Worm (Caenorhabditis elegans) whole organism, late embryonic: ENCODE data around the gene Y32F6A.4.
A peak's percentile ranks its signal among the peaks of the same experiment; 100 is the strongest.
"Not testable (repeated sequence)": the region's sequence is repeated elsewhere in the genome, so short reads cannot be mapped to it uniquely, and the experiment has no call there.

Experiments
- C08G9.2 ChIP-seq: sonication (generic microtip); optimal IDR thresholded peaks from 2 replicates; lab custom pipeline; 2016; ENCODE audit warnings: mild to moderate bottlenecking, missing genetic modification characterization, moderate library complexity, missing compliant biosample characterization
- C38D4.7 ChIP-seq: fragments of 200-800 bp; sonication (Bioruptor generic); optimal IDR thresholded peaks from 2 replicates; lab custom pipeline; 2018; ENCODE audit warnings: mild to moderate bottlenecking, missing genetic modification characterization, moderate library complexity, missing compliant biosample characterization
- K09A11.1 ChIP-seq: sonication (generic microtip); optimal IDR thresholded peaks from 2 replicates; lab custom pipeline; 2017; ENCODE audit warnings: antibody characterized with exemption, mild to moderate bottlenecking, missing genetic modification characterization, missing compliant biosample characterization; ENCODE audit not compliant: insufficient read depth
- Y22D7AL.16 ChIP-seq: sonication (generic microtip); optimal IDR thresholded peaks from 2 replicates; lab custom pipeline; 2016; ENCODE audit warnings: missing genetic modification characterization, missing compliant biosample characterization
- ama-1 ChIP-seq: fragments of 150-350 bp; optimal IDR thresholded peaks from 2 replicates; lab custom pipeline; 2014
- ceh-18 ChIP-seq: sonication (generic microtip); optimal IDR thresholded peaks from 2 replicates; lab custom pipeline; 2016; ENCODE audit warnings: missing genetic modification characterization, missing compliant biosample characterization
- ceh-24 ChIP-seq: sonication (generic microtip); optimal IDR thresholded peaks from 2 replicates; lab custom pipeline; 2016; ENCODE audit warnings: mild to moderate bottlenecking, missing genetic modification characterization, missing compliant biosample characterization
- ceh-34 ChIP-seq: sonication (generic microtip); optimal IDR thresholded peaks from 2 replicates; lab custom pipeline; 2016; ENCODE audit warnings: mild to moderate bottlenecking, missing genetic modification characterization, missing compliant biosample characterization
- ceh-45 ChIP-seq: fragments of 200-800 bp; sonication (Bioruptor generic); IDR thresholded peaks from 2 replicates; pipeline ENCODE4 v1.3.6; 2022; ENCODE audit warnings: missing genetic modification reagents, missing genetic modification characterization, missing compliant biosample characterization
- ceh-6 ChIP-seq: fragments of 200-800 bp; sonication (Bioruptor generic); optimal IDR thresholded peaks from 2 replicates; lab custom pipeline; 2018; ENCODE audit warnings: mild to moderate bottlenecking, missing genetic modification characterization, missing compliant biosample characterization
- dmd-4 ChIP-seq: sonication (generic microtip); optimal IDR thresholded peaks from 2 replicates; lab custom pipeline; 2016; ENCODE audit warnings: borderline replicate concordance, missing genetic modification characterization, missing compliant biosample characterization
- dve-1 ChIP-seq: sonication (generic microtip); optimal IDR thresholded peaks from 2 replicates; lab custom pipeline; 2017; ENCODE audit warnings: antibody characterized with exemption, mild to moderate bottlenecking, missing genetic modification characterization, missing compliant biosample characterization
- elt-4 ChIP-seq: sonication (generic microtip); optimal IDR thresholded peaks from 2 replicates; lab custom pipeline; 2016; ENCODE audit warnings: missing genetic modification characterization, missing compliant biosample characterization
- ets-4 ChIP-seq: sonication (generic microtip); optimal IDR thresholded peaks from 2 replicates; lab custom pipeline; 2016; ENCODE audit warnings: missing genetic modification characterization, missing compliant biosample characterization
- eyg-1 ChIP-seq: sonication (generic microtip); optimal IDR thresholded peaks from 2 replicates; lab custom pipeline; 2016; ENCODE audit warnings: missing genotype, missing genetic modification characterization, missing compliant biosample characterization
- fax-1 ChIP-seq: sonication (generic microtip); optimal IDR thresholded peaks from 2 replicates; lab custom pipeline; 2016; ENCODE audit warnings: missing genotype, missing genetic modification characterization, missing compliant biosample characterization
- fkh-6 ChIP-seq: sonication (generic microtip); optimal IDR thresholded peaks from 2 replicates; lab custom pipeline; 2016; ENCODE audit warnings: missing genetic modification characterization, missing compliant biosample characterization
- hlh-13 ChIP-seq: fragments of 200-800 bp; sonication (Bioruptor generic); optimal IDR thresholded peaks from 2 replicates; lab custom pipeline; 2018; ENCODE audit warnings: mild to moderate bottlenecking, missing genetic modification characterization, missing compliant biosample characterization
- hlh-30 ChIP-seq: sonication (generic microtip); optimal IDR thresholded peaks from 2 replicates; lab custom pipeline; 2017; ENCODE audit warnings: antibody characterized with exemption, missing genetic modification characterization, missing compliant biosample characterization; ENCODE audit not compliant: insufficient read depth
- hlh-6 ChIP-seq: sonication (generic microtip); optimal IDR thresholded peaks from 2 replicates; lab custom pipeline; 2016; ENCODE audit warnings: missing genotype, missing genetic modification characterization, missing compliant biosample characterization
- hlh-8 ChIP-seq: sonication (generic microtip); optimal IDR thresholded peaks from 2 replicates; lab custom pipeline; 2016; ENCODE audit warnings: missing genotype, missing genetic modification characterization, missing compliant biosample characterization
- lim-6 ChIP-seq: sonication (generic microtip); optimal IDR thresholded peaks from 2 replicates; lab custom pipeline; 2016; ENCODE audit warnings: missing genetic modification characterization, missing compliant biosample characterization
- lin-11 ChIP-seq: fragments of 200-800 bp; sonication (Bioruptor generic); optimal IDR thresholded peaks from 2 replicates; lab custom pipeline; 2018; ENCODE audit warnings: mild to moderate bottlenecking, missing genetic modification characterization, missing compliant biosample characterization
- madf-2 ChIP-seq: sonication (generic microtip); optimal IDR thresholded peaks from 2 replicates; lab custom pipeline; 2017; ENCODE audit warnings: missing genetic modification characterization, missing compliant biosample characterization
- nfya-1 ChIP-seq: sonication (generic microtip); optimal IDR thresholded peaks from 2 replicates; lab custom pipeline; 2017; ENCODE audit warnings: missing genetic modification characterization, mild to moderate bottlenecking, missing compliant biosample characterization, antibody characterized with exemption, moderate library complexity
- nhr-232 ChIP-seq: sonication (generic microtip); optimal IDR thresholded peaks from 2 replicates; lab custom pipeline; 2016; ENCODE audit warnings: missing genetic modification characterization, missing compliant biosample characterization
- pag-3 ChIP-seq: sonication (generic microtip); optimal IDR thresholded peaks from 2 replicates; lab custom pipeline; 2016; ENCODE audit warnings: missing compliant biosample characterization, missing genetic modification characterization, borderline replicate concordance
- pax-1 ChIP-seq: fragments of 150-350 bp; optimal IDR thresholded peaks from 2 replicates; lab custom pipeline; 2014; ENCODE audit warnings: missing biosample characterization, missing genetic modification characterization
- pha-4 ChIP-seq: fragments of 150-350 bp; optimal IDR thresholded peaks from 2 replicates; lab custom pipeline; 2018; ENCODE audit warnings: missing biosample characterization, missing genetic modification reagents, missing genetic modification characterization
- pqm-1 ChIP-seq: sonication (generic microtip); optimal IDR thresholded peaks from 2 replicates; lab custom pipeline; 2016; ENCODE audit warnings: missing genetic modification characterization, missing compliant biosample characterization
- pros-1 ChIP-seq: fragments of 150-350 bp; optimal IDR thresholded peaks from 2 replicates; lab custom pipeline; 2014; ENCODE audit warnings: missing biosample characterization, missing genetic modification reagents, missing genetic modification characterization
- sox-2 ChIP-seq: fragments of 200-800 bp; sonication (Bioruptor generic); IDR thresholded peaks from 2 replicates; pipeline ENCODE4 v1.3.6; 2022; ENCODE audit warnings: missing genetic modification reagents, missing genetic modification characterization, missing compliant biosample characterization
- sox-4 ChIP-seq: sonication (generic microtip); optimal IDR thresholded peaks from 2 replicates; lab custom pipeline; 2017; ENCODE audit warnings: mild to moderate bottlenecking, missing genetic modification characterization, inconsistent platforms, missing compliant biosample characterization
- syd-9 ChIP-seq: sonication (generic microtip); optimal IDR thresholded peaks from 2 replicates; lab custom pipeline; 2016; ENCODE audit warnings: mild to moderate bottlenecking, missing genetic modification characterization, moderate library complexity, missing compliant biosample characterization
- tbx-2 ChIP-seq: sonication (generic microtip); optimal IDR thresholded peaks from 2 replicates; lab custom pipeline; 2016; ENCODE audit warnings: missing genetic modification characterization, missing compliant biosample characterization
- tbx-7 ChIP-seq: sonication (generic microtip); optimal IDR thresholded peaks from 2 replicates; lab custom pipeline; 2016; ENCODE audit warnings: missing genotype, missing genetic modification characterization, missing compliant biosample characterization
- ttx-3 ChIP-seq: sonication (generic microtip); optimal IDR thresholded peaks from 2 replicates; lab custom pipeline; 2016; ENCODE audit warnings: missing genetic modification reagents, missing genetic modification characterization, missing compliant biosample characterization
- unc-3 ChIP-seq, 2 experiments: fragments of 200-800 bp in 1 of 2; sonication (Bioruptor generic) in 1 of 2; sonication (generic microtip) in 1 of 2; conservative IDR thresholded peaks in 1 of 2; optimal IDR thresholded peaks in 1 of 2; 2 replicates each; pipeline versions ENCODE4 v1.3.6 to Lab custom; 2016 to 2022; ENCODE audit warnings: missing compliant biosample characterization in 2 of 2, missing genetic modification characterization in 2 of 2, missing genetic modification reagents in 1 of 2
- unc-55 ChIP-seq: sonication (generic microtip); optimal IDR thresholded peaks from 2 replicates; lab custom pipeline; 2017; ENCODE audit warnings: missing biosample characterization, missing genetic modification reagents, missing genetic modification characterization
- unc-86 ChIP-seq: sonication (generic microtip); optimal IDR thresholded peaks from 2 replicates; lab custom pipeline; 2016; ENCODE audit warnings: missing genetic modification characterization, missing compliant biosample characterization
- ztf-16 ChIP-seq: sonication (generic microtip); optimal IDR thresholded peaks from 2 replicates; lab custom pipeline; 2017; ENCODE audit warnings: missing genetic modification characterization, missing compliant biosample characterization

The Y32F6A.4 gene

ce11 chrV:10453466-10453865, 19.6 kb upstream of the Y32F6A.4 start, which contains the start of gene Y32F6A.5:
Gene Y32F6A.5 (minus strand): TSS chrV:10453605.
- TF ChIP-seq hlh-30 (tag; lab: Kevin White, UChicago) = no peak
- TF ChIP-seq syd-9 = no peak
- TF ChIP-seq hlh-6 = no peak
- no peak for TF ChIP-seq madf-2 (tag; lab: Kevin White, UChicago)
- no peak for TF ChIP-seq ceh-18 (tag; lab: Kevin White, UChicago)
- TF ChIP-seq ets-4 (tag; lab: Kevin White, UChicago) = no peak
- TF ChIP-seq ceh-34 (tag; lab: Kevin White, UChicago) = no peak
- no peak for TF ChIP-seq hlh-13 (GFP tag; lab: Kevin White, UChicago)
- TF ChIP-seq sox-2 (GFP tag; lab: Robert Waterston, UW) = no peak
- TF ChIP-seq, all 69 proteins: peak for 0

- peak; percentile 66; the same call in 1 of the 2 replicates for TF ChIP-seq ceh-45 (GFP tag; lab: Robert Waterston, UW)
- peak; percentile 73; the same call in 1 of the 2 replicates for TF ChIP-seq unc-3 (GFP tag; conservative IDR thresholded peaks at IDR 0.05; lab: Robert Waterston, UW)
- not testable (repeated sequence) for TF ChIP-seq unc-3 (tag; optimal IDR thresholded peaks at IDR 0.05; lab: Kevin White, UChicago)
Observed at ce11 chrV:10450355-10450754, 16.5 kb upstream of the Y32F6A.4 start.

- TF ChIP-seq ceh-45 (GFP tag; lab: Robert Waterston, UW) (0 out of 2 replicates have a peak, but pooled peaks have one; percentile 20), unc-3 (GFP tag; conservative IDR thresholded peaks at IDR 0.05; lab: Robert Waterston, UW) (peak; percentile 56; the same call in 1 of the 2 replicates)
- not testable (repeated sequence) for TF ChIP-seq unc-3 (tag; optimal IDR thresholded peaks at IDR 0.05; lab: Kevin White, UChicago)
Observed at ce11 chrV:10449302-10449701, 15.4 kb upstream of the Y32F6A.4 start.

- TF ChIP-seq syd-9 (no peak), unc-3 (GFP tag; conservative IDR thresholded peaks at IDR 0.05; lab: Robert Waterston, UW) (no peak), unc-3 (tag; optimal IDR thresholded peaks at IDR 0.05; lab: Kevin White, UChicago) (no peak), pax-1 (tag; lab: Kevin White, UChicago) (no peak), ttx-3 (tag; lab: Kevin White, UChicago) (no peak), fkh-6 (tag; lab: Kevin White, UChicago) (no peak), nhr-232 (tag; lab: Kevin White, UChicago) (no peak), sox-4 (tag; lab: Kevin White, UChicago) (no peak), lin-11 (tag; lab: Kevin White, UChicago) (no peak), ama-1 (lab: Kevin White, UChicago) (no peak), elt-4 (tag; lab: Kevin White, UChicago) (no peak), tbx-7 (tag; lab: Kevin White, UChicago) (peak; percentile 41), pag-3 (tag; lab: Kevin White, UChicago) (no peak), hlh-8 (tag; lab: Kevin White, UChicago) (no peak), ztf-16 (tag; lab: Kevin White, UChicago) (no peak), Y22D7AL.16 (no peak), dmd-4 (tag; lab: Kevin White, UChicago) (no peak), madf-2 (tag; lab: Kevin White, UChicago) (no peak), hlh-13 (GFP tag; lab: Kevin White, UChicago) (no peak), lim-6 (no peak), hlh-6 (no peak), ceh-6 (GFP tag; lab: Kevin White, UChicago) (no peak), pha-4 (tag; lab: Kevin White, UChicago) (no peak), C08G9.2 (peak; percentile 37), unc-86 (no peak), nfya-1 (tag; lab: Kevin White, UChicago) (peak; percentile 17), tbx-2 (tag; lab: Kevin White, UChicago) (no peak), ceh-24 (tag; lab: Kevin White, UChicago) (no peak), hlh-30 (tag; lab: Kevin White, UChicago) (peak; percentile 88), sox-2 (GFP tag; lab: Robert Waterston, UW) (no peak), pros-1 (tag; lab: Kevin White, UChicago) (no peak), dve-1 (tag; lab: Kevin White, UChicago) (no peak), ets-4 (tag; lab: Kevin White, UChicago) (peak; percentile 3), K09A11.1 (no peak), ceh-18 (tag; lab: Kevin White, UChicago) (no peak), C38D4.7 (GFP tag; lab: Kevin White, UChicago) (no peak), fax-1 (tag; lab: Kevin White, UChicago) (no peak), pqm-1 (no peak), eyg-1 (no peak), unc-55 (no peak)
Observed at ce11 chrV:10441135-10442024, 7.5 kb upstream of the Y32F6A.4 start, which contains the start of gene pap-1. Gene pap-1 (plus strand): TSS chrV:10441974.
